Worm (Caenorhabditis elegans) whole organism, early embryonic: Measurements from ENCODE around the gene F26G1.15.

ENCODE experiments used
- B0310.2 ChIP-seq: sonication (generic microtip); optimal IDR thresholded peaks from 2 replicates; lab custom pipeline; 2016; ENCODE audit warnings: mild to moderate bottlenecking, missing genetic modification characterization, missing compliant biosample characterization
- F13C5.2 ChIP-seq: sonication (generic microtip); optimal IDR thresholded peaks from 2 replicates; lab custom pipeline; 2017; ENCODE audit warnings: mild to moderate bottlenecking, missing genetic modification characterization, inconsistent platforms, missing compliant biosample characterization
- ets-7 ChIP-seq: sonication (generic microtip); optimal IDR thresholded peaks from 2 replicates; lab custom pipeline; 2016; ENCODE audit warnings: missing genotype, missing genetic modification characterization, missing compliant biosample characterization
- tbx-11 ChIP-seq: fragments of 200-800 bp; sonication (Bioruptor generic); IDR thresholded peaks from 2 replicates; pipeline ENCODE4 v1.3.6; 2022; ENCODE audit warnings: missing genetic modification characterization, missing compliant biosample characterization

- no peak for TF ChIP-seq ets-7
- TF ChIP-seq F13C5.2 (tag; lab: Kevin White, UChicago) = no peak
- TF ChIP-seq B0310.2 (tag; lab: Kevin White, UChicago) = no peak
- TF ChIP-seq tbx-11 (GFP tag; lab: Robert Waterston, UW) = no peak
Measured at ce11 chrII:4811986-4812385, 21.9 kb downstream of the F26G1.15 start, which contains the start of gene rig-6.
